Worm (Caenorhabditis elegans) whole organism, L2 larva: Measurements from ENCODE around the gene srlf-14.

Experiments used
- C34F6.9 ChIP-seq: fragments of 150-350 bp; optimal IDR thresholded peaks from 2 replicates; lab custom pipeline; 2014; ENCODE audit warnings: missing biosample characterization, missing genetic modification characterization
- F13H6.1 ChIP-seq: sonication (generic microtip); optimal IDR thresholded peaks from 2 replicates; lab custom pipeline; 2016; ENCODE audit warnings: missing genetic modification characterization, missing compliant biosample characterization
- R02D3.7 ChIP-seq: fragments of 150-350 bp; optimal IDR thresholded peaks from 2 replicates; lab custom pipeline; 2014; ENCODE audit warnings: missing biosample characterization, missing genetic modification characterization
- Y55F3AM.14 ChIP-seq: fragments of 200-800 bp; sonication (Bioruptor generic); optimal IDR thresholded peaks from 2 replicates; lab custom pipeline; 2018; ENCODE audit warnings: mild to moderate bottlenecking, missing genetic modification characterization, missing compliant biosample characterization
- ZK546.5 ChIP-seq: sonication (generic microtip); optimal IDR thresholded peaks from 2 replicates; lab custom pipeline; 2017; ENCODE audit warnings: missing biosample characterization, missing genetic modification characterization
- alr-1 ChIP-seq: fragments of 150-350 bp; optimal IDR thresholded peaks from 2 replicates; lab custom pipeline; 2014; ENCODE audit warnings: missing biosample characterization, missing genetic modification characterization
- ama-1 ChIP-seq: fragments of 150-350 bp; optimal IDR thresholded peaks from 2 replicates; lab custom pipeline; 2018; ENCODE audit warnings: inconsistent platforms
- blmp-1 ChIP-seq: sonication (generic microtip); optimal IDR thresholded peaks from 2 replicates; lab custom pipeline; 2017; ENCODE audit warnings: missing genetic modification characterization, mild to moderate bottlenecking, missing compliant biosample characterization, antibody characterized with exemption, moderate library complexity; ENCODE audit not compliant: insufficient read depth
- ceh-16 ChIP-seq: fragments of 150-350 bp; optimal IDR thresholded peaks from 2 replicates; lab custom pipeline; 2014; ENCODE audit warnings: missing biosample characterization, missing genetic modification characterization
- ceh-82 ChIP-seq: fragments of 150-350 bp; optimal IDR thresholded peaks from 2 replicates; lab custom pipeline; 2014; ENCODE audit warnings: missing biosample characterization, missing genetic modification characterization
- crh-2 ChIP-seq: sonication (generic microtip); optimal IDR thresholded peaks from 2 replicates; lab custom pipeline; 2017; ENCODE audit warnings: missing biosample characterization, missing genetic modification characterization
- dmd-4 ChIP-seq: sonication (generic microtip); optimal IDR thresholded peaks from 2 replicates; lab custom pipeline; 2017; ENCODE audit warnings: missing biosample characterization, missing genetic modification characterization
- egl-27 ChIP-seq: sonication (generic microtip); optimal IDR thresholded peaks from 3 replicates; lab custom pipeline; 2017; ENCODE audit warnings: missing biosample characterization, missing genetic modification reagents, missing genetic modification characterization
- elt-1 ChIP-seq: fragments of 150-350 bp; optimal IDR thresholded peaks from 2 replicates; lab custom pipeline; 2014; ENCODE audit warnings: missing biosample characterization, missing genetic modification characterization
- elt-3 ChIP-seq: sonication (generic microtip); optimal IDR thresholded peaks from 2 replicates; lab custom pipeline; 2017; ENCODE audit warnings: missing biosample characterization, missing genetic modification characterization
- fos-1 ChIP-seq: fragments of 150-350 bp; optimal IDR thresholded peaks from 2 replicates; lab custom pipeline; 2014; ENCODE audit warnings: missing biosample characterization, missing genetic modification characterization
- gmeb-1 ChIP-seq: fragments of 150-350 bp; optimal IDR thresholded peaks from 2 replicates; lab custom pipeline; 2014; ENCODE audit warnings: missing biosample characterization, missing genetic modification characterization
- lin-11 ChIP-seq: fragments of 150-350 bp; sonication (generic microtip); optimal IDR thresholded peaks from 2 replicates; lab custom pipeline; 2014; ENCODE audit warnings: missing biosample characterization, missing genetic modification characterization, inconsistent platforms, mixed read lengths
- lin-13 ChIP-seq: fragments of 150-350 bp; optimal IDR thresholded peaks from 2 replicates; lab custom pipeline; 2014; ENCODE audit warnings: missing biosample characterization, missing genetic modification reagents, missing genetic modification characterization
- lin-39 ChIP-seq: fragments of 150-350 bp; optimal IDR thresholded peaks from 2 replicates; lab custom pipeline; 2014; ENCODE audit warnings: missing biosample characterization, missing genetic modification reagents, missing genetic modification characterization
- lsy-2 ChIP-seq, 2 experiments: fragments of 150-350 bp in 1 of 2; sonication (generic microtip) in 1 of 2; optimal IDR thresholded peaks; 2 replicates each; lab custom pipeline; 2014 to 2017; ENCODE audit warnings: missing biosample characterization in 2 of 2, missing genetic modification characterization in 2 of 2
- mab-5 ChIP-seq: fragments of 150-350 bp; optimal IDR thresholded peaks from 2 replicates; lab custom pipeline; 2014; ENCODE audit warnings: missing biosample characterization, missing genetic modification characterization
- mdl-1 ChIP-seq, 2 experiments: fragments of 150-350 bp in 1 of 2; sonication (generic microtip) in 1 of 2; optimal IDR thresholded peaks; 2 replicates each; lab custom pipeline; 2017; ENCODE audit warnings: missing biosample characterization in 2 of 2, missing genetic modification characterization in 2 of 2
- nhr-10 ChIP-seq: sonication (generic microtip); optimal IDR thresholded peaks from 2 replicates; lab custom pipeline; 2017; ENCODE audit warnings: missing biosample characterization, missing genetic modification characterization
- nhr-11 ChIP-seq: fragments of 150-350 bp; optimal IDR thresholded peaks from 2 replicates; lab custom pipeline; 2014; ENCODE audit warnings: missing biosample characterization, missing genetic modification characterization
- nhr-12 ChIP-seq: fragments of 150-350 bp; optimal IDR thresholded peaks from 2 replicates; lab custom pipeline; 2014; ENCODE audit warnings: missing biosample characterization, missing genetic modification characterization
- nhr-129 ChIP-seq: fragments of 150-350 bp; optimal IDR thresholded peaks from 2 replicates; lab custom pipeline; 2014; ENCODE audit warnings: missing biosample characterization, missing genetic modification characterization
- nhr-21 ChIP-seq: fragments of 150-350 bp; optimal IDR thresholded peaks from 2 replicates; lab custom pipeline; 2014; ENCODE audit warnings: missing biosample characterization, missing genetic modification characterization
- nhr-237 ChIP-seq: fragments of 150-350 bp; optimal IDR thresholded peaks from 2 replicates; lab custom pipeline; 2014; ENCODE audit warnings: missing biosample characterization, missing genetic modification characterization
- nhr-25 ChIP-seq: fragments of 150-350 bp; sonication (generic microtip); optimal IDR thresholded peaks from 3 replicates; lab custom pipeline; 2014; ENCODE audit warnings: missing biosample characterization, missing genetic modification characterization
- nhr-6 ChIP-seq: fragments of 150-350 bp; optimal IDR thresholded peaks from 2 replicates; lab custom pipeline; 2014; ENCODE audit warnings: missing biosample characterization, missing genetic modification characterization
- nhr-77 ChIP-seq: fragments of 150-350 bp; optimal IDR thresholded peaks from 2 replicates; lab custom pipeline; 2014; ENCODE audit warnings: missing biosample characterization, missing genetic modification characterization
- sem-4 ChIP-seq: fragments of 150-350 bp; optimal IDR thresholded peaks from 2 replicates; lab custom pipeline; 2014; ENCODE audit warnings: missing biosample characterization, missing genetic modification reagents, missing genetic modification characterization
- skn-1 ChIP-seq: sonication (generic microtip); optimal IDR thresholded peaks from 2 replicates; lab custom pipeline; 2017; ENCODE audit warnings: missing biosample characterization, missing genetic modification characterization
- sma-3 ChIP-seq: sonication (generic microtip); optimal IDR thresholded peaks from 2 replicates; lab custom pipeline; 2016; ENCODE audit warnings: missing genetic modification reagents, missing genetic modification characterization, missing compliant biosample characterization
- sma-9 ChIP-seq, 2 experiments: fragments of 150-350 bp in 1 of 2; sonication (generic microtip) in 1 of 2; optimal IDR thresholded peaks; 2 replicates each; lab custom pipeline; 2014 to 2016; ENCODE audit warnings: missing genetic modification characterization in 2 of 2, mild to moderate bottlenecking in 1 of 2, missing biosample characterization in 1 of 2, missing compliant biosample characterization in 1 of 2, missing genetic modification reagents in 1 of 2, moderate library complexity in 1 of 2
- snpc-4 ChIP-seq: fragments of 150-350 bp; optimal IDR thresholded peaks from 2 replicates; lab custom pipeline; 2014; ENCODE audit warnings: missing biosample characterization, missing genetic modification characterization
- unc-39 ChIP-seq: fragments of 150-350 bp; optimal IDR thresholded peaks from 2 replicates; lab custom pipeline; 2014; ENCODE audit warnings: missing biosample characterization, missing genetic modification characterization
- unc-55 ChIP-seq: fragments of 150-350 bp; sonication (generic microtip); optimal IDR thresholded peaks from 3 replicates; lab custom pipeline; 2014; ENCODE audit warnings: missing biosample characterization, missing genetic modification reagents, missing genetic modification characterization
- unc-62 ChIP-seq: fragments of 150-350 bp; optimal IDR thresholded peaks from 2 replicates; lab custom pipeline; 2014; ENCODE audit warnings: missing biosample characterization, missing genetic modification reagents, missing genetic modification characterization
- zag-1 ChIP-seq: fragments of 150-350 bp; optimal IDR thresholded peaks from 2 replicates; lab custom pipeline; 2014; ENCODE audit warnings: missing biosample characterization, missing genetic modification characterization
- ztf-11 ChIP-seq: sonication (generic microtip); optimal IDR thresholded peaks from 2 replicates; lab custom pipeline; 2017; ENCODE audit warnings: missing biosample characterization, missing genetic modification characterization
- ztf-4 ChIP-seq: fragments of 150-350 bp; optimal IDR thresholded peaks from 2 replicates; lab custom pipeline; 2014; ENCODE audit warnings: missing biosample characterization, missing genetic modification characterization

Gene srlf-14

ce11 chrIV:10861102-10861501 lies 33.1 kb downstream of the srlf-14 start, which contains the start of gene rbm-22:
TSS of gene rbm-22 (plus strand) at chrIV:10861402.
- TF ChIP-seq dmd-4 (tag; lab: Kevin White, UChicago) (no peak), snpc-4 (no peak), elt-1 (tag; lab: Kevin White, UChicago) (no peak), Y55F3AM.14 (no peak), nhr-77 (tag; lab: Kevin White, UChicago) (no peak), nhr-25 (tag; lab: Kevin White, UChicago) (no peak)

- peak; percentile 63 for TF ChIP-seq nhr-129
- TF ChIP-seq nhr-21 (tag; lab: Kevin White, UChicago) = no peak
- TF ChIP-seq unc-39 (tag; lab: Kevin White, UChicago) = no peak
- TF ChIP-seq C34F6.9 (tag; lab: Kevin White, UChicago) = peak; percentile 31
- TF ChIP-seq zag-1 (tag; lab: Kevin White, UChicago) = no peak
- TF ChIP-seq lin-39 = no peak
- no peak for TF ChIP-seq nhr-11 (tag; lab: Kevin White, UChicago)
- no peak for TF ChIP-seq F13H6.1 (tag; lab: Kevin White, UChicago)
- no peak for TF ChIP-seq ceh-82 (tag; lab: Kevin White, UChicago)
- TF ChIP-seq R02D3.7 (tag; lab: Kevin White, UChicago) = no peak
- no peak for TF ChIP-seq skn-1
- TF ChIP-seq ama-1 (lab: Kevin White, UChicago) = no peak
- TF ChIP-seq ztf-4 (tag; lab: Kevin White, UChicago) = no peak
- peak; percentile 64 for TF ChIP-seq crh-2 (tag; lab: Kevin White, UChicago)
- no peak for TF ChIP-seq gmeb-1 (tag; lab: Kevin White, UChicago)
- TF ChIP-seq lin-11 (tag; lab: Kevin White, UChicago) = no peak
- no peak for TF ChIP-seq sma-9 (GFP tag; optimal IDR thresholded peaks at IDR 0.05; lab: Kevin White, UChicago)
- no peak for TF ChIP-seq sma-9 (tag; optimal IDR thresholded peaks at IDR 0.05; lab: Kevin White, UChicago)
- no peak for TF ChIP-seq lin-13 (GFP tag; lab: Kevin White, UChicago)
- no peak for TF ChIP-seq nhr-10 (tag; lab: Kevin White, UChicago)
- no peak for TF ChIP-seq ceh-16 (tag; lab: Kevin White, UChicago)
- TF ChIP-seq nhr-237 (tag; lab: Kevin White, UChicago) = no peak
- peak; percentile 47 for TF ChIP-seq unc-55 (GFP tag; lab: Kevin White, UChicago)
- no peak for TF ChIP-seq snpc-4
- TF ChIP-seq dmd-4 (tag; lab: Kevin White, UChicago) = no peak
- TF ChIP-seq mab-5 (tag; lab: Kevin White, UChicago) = no peak
- TF ChIP-seq nhr-12 (tag; lab: Kevin White, UChicago) = no peak
- peak; percentile 88 for TF ChIP-seq fos-1 (tag; lab: Kevin White, UChicago)
- no peak for TF ChIP-seq ZK546.5
- no peak for TF ChIP-seq nhr-6 (tag; lab: Kevin White, UChicago)
- no peak for TF ChIP-seq sem-4
- TF ChIP-seq alr-1 (tag; lab: Kevin White, UChicago) = no peak
- no peak for TF ChIP-seq nhr-77 (tag; lab: Kevin White, UChicago)
- TF ChIP-seq egl-27 = no peak
- no peak for TF ChIP-seq blmp-1
- TF ChIP-seq elt-3 (tag; lab: Kevin White, UChicago) = no peak
- TF ChIP-seq ztf-11 (tag; lab: Kevin White, UChicago) = no peak
- no peak for TF ChIP-seq nhr-25 (tag; lab: Kevin White, UChicago)
- TF ChIP-seq unc-62 (GFP tag; lab: Kevin White, UChicago) = no peak
- no peak for TF ChIP-seq sma-3 (GFP tag; lab: Kevin White, UChicago)
- peak in 1 of 2 experiments; percentile 32 for TF ChIP-seq lsy-2 (tag; optimal IDR thresholded peaks at IDR 0.05; lab: Kevin White, UChicago)
- TF ChIP-seq mdl-1 (tag; optimal IDR thresholded peaks at IDR 0.05; lab: Kevin White, UChicago) = no peak
Observed at ce11 chrIV:10858300-10859016, 35.7 kb downstream of the srlf-14 start, which contains the start of the genes T11G6.2 and hars-1. TSS of gene T11G6.2 (minus strand) at chrIV:10858496. TSS of gene hars-1 (plus strand) at chrIV:10858957.
